Fruit fly (Drosophila melanogaster) whole organism, embryonic: Measurements from ENCODE around the gene CG34331.

Source experiments
- Awh ChIP-seq: fragments of 200-800 bp; sonication (Bioruptor generic); IDR thresholded peaks from 2 replicates; pipeline ENCODE4, ENCODE4 v1.3.6; 2022; ENCODE audit warnings: missing biosample characterization, missing genetic modification characterization
- B-H1 ChIP-seq: fragments of 200-800 bp; sonication (Bioruptor generic); IDR thresholded peaks from 3 replicates; pipeline ENCODE4 v1.3.6; 2022; ENCODE audit warnings: missing biosample characterization, missing genetic modification characterization
- Bgb ChIP-seq: fragments of 200-800 bp; sonication (Bioruptor generic); IDR thresholded peaks from 2 replicates; pipeline ENCODE4 v1.3.6; 2022; ENCODE audit warnings: missing biosample characterization, missing genetic modification characterization; ENCODE audit not compliant: partially characterized antibody
- Blimp-1 ChIP-seq: fragments of 200-800 bp; sonication (Bioruptor generic); optimal IDR thresholded peaks from 3 replicates; lab custom pipeline; 2018; ENCODE audit warnings: missing biosample characterization, missing genetic modification characterization, mild to moderate bottlenecking, moderate library complexity, missing genetic modification reagents
- C15 ChIP-seq: fragments of 200-800 bp; sonication (Bioruptor generic); IDR thresholded peaks from 3 replicates; pipeline ENCODE4 v1.3.6; 2022; ENCODE audit warnings: missing biosample characterization, missing genetic modification characterization
- CG1024 ChIP-seq: fragments of 200-800 bp; sonication (Bioruptor generic); IDR thresholded peaks from 2 replicates; pipeline ENCODE4 v1.3.6; 2022; ENCODE audit warnings: missing biosample characterization, missing genetic modification characterization
- CG10267 ChIP-seq: fragments of 200-800 bp; sonication (Bioruptor generic); optimal IDR thresholded peaks from 2 replicates; lab custom pipeline; 2018; ENCODE audit warnings: missing biosample characterization, mild to moderate bottlenecking, missing genetic modification characterization, moderate library complexity
- CG12155 ChIP-seq: fragments of 200-800 bp; sonication (Bioruptor generic); optimal IDR thresholded peaks from 3 replicates; lab custom pipeline; 2016; ENCODE audit warnings: missing biosample characterization, missing genetic modification characterization
- CG12769 ChIP-seq: fragments of 200-800 bp; sonication (Bioruptor generic); optimal IDR thresholded peaks from 2 replicates; lab custom pipeline; 2019; ENCODE audit warnings: missing biosample characterization, mild to moderate bottlenecking, missing genetic modification characterization, moderate library complexity
- CG13287 ChIP-seq: fragments of 200-800 bp; sonication (Bioruptor generic); IDR thresholded peaks from 2 replicates; pipeline ENCODE4 v1.3.6; 2022; ENCODE audit warnings: missing biosample characterization, missing genetic modification characterization; ENCODE audit not compliant: partially characterized antibody
- CG14667 ChIP-seq: fragments of 200-800 bp; sonication (Bioruptor generic); IDR thresholded peaks from 2 replicates; pipeline ENCODE4 v1.3.6; 2022; ENCODE audit warnings: missing biosample characterization, missing genetic modification characterization
- CG14710 ChIP-seq: fragments of 200-800 bp; sonication (Bioruptor generic); optimal IDR thresholded peaks from 3 replicates; lab custom pipeline; 2019; ENCODE audit warnings: missing biosample characterization, mild to moderate bottlenecking, missing genetic modification characterization, moderate library complexity
- CG1603 ChIP-seq: fragments of 200-800 bp; sonication (Bioruptor generic); optimal IDR thresholded peaks from 2 replicates; lab custom pipeline; 2019; ENCODE audit warnings: missing biosample characterization, mild to moderate bottlenecking, missing genetic modification characterization, moderate library complexity
- CG17328 ChIP-seq: fragments of 200-800 bp; sonication (Bioruptor generic); IDR thresholded peaks from 2 replicates; pipeline ENCODE4 v1.3.6; 2022; ENCODE audit warnings: missing biosample characterization, missing genetic modification characterization
- CG18476 ChIP-seq: fragments of 200-800 bp; sonication (Bioruptor generic); optimal IDR thresholded peaks from 2 replicates; lab custom pipeline; 2016; ENCODE audit warnings: missing biosample characterization, mild to moderate bottlenecking, missing genetic modification characterization
- CG34376 ChIP-seq: fragments of 200-800 bp; sonication (Bioruptor generic); optimal IDR thresholded peaks from 2 replicates; lab custom pipeline; 2018; ENCODE audit warnings: missing biosample characterization, mild to moderate bottlenecking, missing genetic modification characterization
- CG42726 ChIP-seq: fragments of 200-800 bp; sonication (Bioruptor generic); IDR thresholded peaks from 2 replicates; pipeline ENCODE4 v1.3.6; 2022; ENCODE audit warnings: missing biosample characterization, missing genetic modification characterization; ENCODE audit not compliant: partially characterized antibody
- CG6689 ChIP-seq: fragments of 200-800 bp; sonication (Bioruptor generic); IDR thresholded peaks from 2 replicates; pipeline ENCODE4 v1.3.6; 2022; ENCODE audit warnings: missing biosample characterization, missing genetic modification characterization
- CG6791 ChIP-seq: fragments of 200-800 bp; sonication (Bioruptor generic); IDR thresholded peaks from 3 replicates; pipeline ENCODE4 v1.3.6; 2022; ENCODE audit warnings: missing biosample characterization, missing genetic modification characterization; ENCODE audit not compliant: partially characterized antibody
- CG8478 ChIP-seq: fragments of >200 bp; optimal IDR thresholded peaks from 2 replicates; lab custom pipeline; 2018
- CG9215 ChIP-seq: fragments of 200-800 bp; sonication (Bioruptor generic); IDR thresholded peaks from 2 replicates; pipeline ENCODE4 v1.3.6; 2022; ENCODE audit warnings: missing biosample characterization, missing genetic modification characterization
- CG9797 ChIP-seq: fragments of 200-800 bp; sonication (Bioruptor generic); optimal IDR thresholded peaks from 3 replicates; lab custom pipeline; 2018; ENCODE audit warnings: missing biosample characterization, mild to moderate bottlenecking, missing genetic modification characterization
- CG9932 ChIP-seq: fragments of 200-800 bp; sonication (Bioruptor generic); IDR thresholded peaks from 2 replicates; pipeline ENCODE4 v1.3.6; 2022; ENCODE audit warnings: missing biosample characterization, missing genetic modification characterization
- CTCF ChIP-seq: fragments of 200-800 bp; sonication (Bioruptor generic); optimal IDR thresholded peaks from 2 replicates; lab custom pipeline; 2017; ENCODE audit warnings: missing biosample characterization, mild to moderate bottlenecking, missing genetic modification characterization, moderate library complexity
- CrebB ChIP-seq: fragments of 200-800 bp; sonication (Bioruptor generic); optimal IDR thresholded peaks from 3 replicates; lab custom pipeline; 2018; ENCODE audit warnings: missing biosample characterization, mild to moderate bottlenecking, missing genetic modification characterization
- E2f2 ChIP-seq: fragments of 200-800 bp; sonication (Bioruptor generic); IDR thresholded peaks from 2 replicates; pipeline ENCODE4 v1.3.6; 2022; ENCODE audit warnings: missing biosample characterization, missing genetic modification characterization
- Ets97D ChIP-seq: fragments of 200-800 bp; sonication (Bioruptor generic); optimal IDR thresholded peaks from 3 replicates; lab custom pipeline; 2016; ENCODE audit warnings: missing biosample characterization, missing genetic modification characterization
- HLH54F ChIP-seq: fragments of 200-800 bp; sonication (Bioruptor generic); optimal IDR thresholded peaks from 3 replicates; lab custom pipeline; 2016; ENCODE audit warnings: missing biosample characterization, missing genetic modification characterization
- Hr3 ChIP-seq: fragments of 200-800 bp; sonication (Bioruptor generic); optimal IDR thresholded peaks from 3 replicates; lab custom pipeline; 2016; ENCODE audit warnings: missing biosample characterization, missing genetic modification characterization
- Lpt ChIP-seq: fragments of >200 bp; optimal IDR thresholded peaks from 2 replicates; lab custom pipeline; 2018; ENCODE audit warnings: missing biosample characterization, missing genetic modification characterization
- Med ChIP-seq: fragments of 200-800 bp; sonication (Bioruptor generic); peaks from one replicate; lab custom pipeline; 2016; ENCODE audit warnings: missing biosample characterization, missing genetic modification characterization, mild to moderate bottlenecking, inconsistent platforms, moderate library complexity
- Neu2 ChIP-seq: fragments of 200-800 bp; sonication (Bioruptor generic); optimal IDR thresholded peaks from 3 replicates; lab custom pipeline; 2016; ENCODE audit warnings: missing biosample characterization, missing genetic modification characterization, borderline replicate concordance
- Opbp ChIP-seq: fragments of 200-800 bp; sonication (Bioruptor generic); IDR thresholded peaks from 3 replicates; pipeline ENCODE4 v1.3.6; 2022; ENCODE audit warnings: missing biosample characterization, missing genetic modification characterization; ENCODE audit not compliant: partially characterized antibody
- Scr ChIP-seq: fragments of 200-800 bp; sonication (Bioruptor generic); IDR thresholded peaks from 2 replicates; pipeline ENCODE4 v1.3.6; 2022; ENCODE audit warnings: missing biosample characterization, missing genetic modification characterization; ENCODE audit not compliant: partially characterized antibody
- Sin3A ChIP-seq: fragments of >200 bp; optimal IDR thresholded peaks from 2 replicates; lab custom pipeline; 2018
- dm ChIP-seq: fragments of 200-800 bp; sonication (Bioruptor generic); optimal IDR thresholded peaks from 3 replicates; lab custom pipeline; 2016; ENCODE audit warnings: missing biosample characterization, missing genetic modification characterization
- dpn ChIP-seq, 2 experiments: fragments of 200-800 bp; sonication (Bioruptor generic); optimal IDR thresholded peaks; 3 replicates each; lab custom pipeline; 2016; ENCODE audit warnings: missing biosample characterization in 2 of 2, missing genetic modification characterization in 2 of 2
- emc ChIP-seq: fragments of 200-800 bp; sonication (Bioruptor generic); optimal IDR thresholded peaks from 2 replicates; lab custom pipeline; 2016; ENCODE audit warnings: missing biosample characterization, missing genetic modification characterization
- gt ChIP-seq: fragments of 200-800 bp; sonication (Bioruptor generic); IDR thresholded peaks from 2 replicates; pipeline ENCODE4 v1.3.6; 2022; ENCODE audit warnings: missing biosample characterization, missing genetic modification characterization
- jing ChIP-seq: fragments of 200-800 bp; sonication (Bioruptor generic); optimal IDR thresholded peaks from 2 replicates; lab custom pipeline; 2018; ENCODE audit warnings: missing biosample characterization, mild to moderate bottlenecking, missing genetic modification characterization
- lmd ChIP-seq: fragments of 200-800 bp; sonication (Bioruptor generic); IDR thresholded peaks from 2 replicates; pipeline ENCODE4 v1.3.6; 2022; ENCODE audit warnings: missing biosample characterization, missing genetic modification characterization
- pzg ChIP-seq: fragments of 200-800 bp; sonication (Bioruptor generic); optimal IDR thresholded peaks from 3 replicates; lab custom pipeline; 2018; ENCODE audit warnings: missing biosample characterization, mild to moderate bottlenecking, missing genetic modification characterization, moderate library complexity
- rib ChIP-seq: fragments of 200-800 bp; sonication (Bioruptor generic); IDR thresholded peaks from 2 replicates; pipeline ENCODE4 v1.3.6; 2022; ENCODE audit warnings: missing biosample characterization, missing genetic modification characterization
- slp2 ChIP-seq: fragments of 200-800 bp; sonication (Bioruptor generic); optimal IDR thresholded peaks from 2 replicates; lab custom pipeline; 2016; ENCODE audit warnings: missing biosample characterization, missing genetic modification characterization
- sna ChIP-seq: fragments of 200-800 bp; sonication (Bioruptor generic); IDR thresholded peaks from 2 replicates; pipeline ENCODE4 v1.3.6; 2022; ENCODE audit warnings: missing biosample characterization, missing genetic modification characterization; ENCODE audit not compliant: partially characterized antibody
- sob ChIP-seq: fragments of 200-800 bp; sonication (Bioruptor generic); IDR thresholded peaks from 2 replicates; pipeline ENCODE4 v1.3.6; 2022; ENCODE audit warnings: missing biosample characterization, missing genetic modification characterization
- sqz ChIP-seq: fragments of 200-800 bp; sonication (Bioruptor generic); optimal IDR thresholded peaks from 3 replicates; lab custom pipeline; 2018; ENCODE audit warnings: missing biosample characterization, mild to moderate bottlenecking, missing genetic modification characterization
- tna ChIP-seq: fragments of 200-800 bp; sonication (Bioruptor generic); IDR thresholded peaks from 2 replicates; pipeline ENCODE4 v1.3.6; 2022; ENCODE audit warnings: missing biosample characterization, missing genetic modification characterization; ENCODE audit not compliant: partially characterized antibody
- vnd ChIP-seq: fragments of 200-800 bp; sonication (Bioruptor generic); IDR thresholded peaks from 3 replicates; pipeline ENCODE4 v1.3.6; 2022; ENCODE audit warnings: missing biosample characterization, missing genetic modification characterization; ENCODE audit not compliant: partially characterized antibody
- wdn ChIP-seq: fragments of 200-800 bp; sonication (Bioruptor generic); IDR thresholded peaks from 2 replicates; pipeline ENCODE4 v1.3.6; 2022; ENCODE audit warnings: missing biosample characterization, missing genetic modification characterization
- wor ChIP-seq: fragments of 200-800 bp; sonication (Bioruptor generic); IDR thresholded peaks from 2 replicates; pipeline ENCODE4 v1.3.6; 2022; ENCODE audit warnings: missing biosample characterization, missing genetic modification characterization

Gene CG34331

DNA sequence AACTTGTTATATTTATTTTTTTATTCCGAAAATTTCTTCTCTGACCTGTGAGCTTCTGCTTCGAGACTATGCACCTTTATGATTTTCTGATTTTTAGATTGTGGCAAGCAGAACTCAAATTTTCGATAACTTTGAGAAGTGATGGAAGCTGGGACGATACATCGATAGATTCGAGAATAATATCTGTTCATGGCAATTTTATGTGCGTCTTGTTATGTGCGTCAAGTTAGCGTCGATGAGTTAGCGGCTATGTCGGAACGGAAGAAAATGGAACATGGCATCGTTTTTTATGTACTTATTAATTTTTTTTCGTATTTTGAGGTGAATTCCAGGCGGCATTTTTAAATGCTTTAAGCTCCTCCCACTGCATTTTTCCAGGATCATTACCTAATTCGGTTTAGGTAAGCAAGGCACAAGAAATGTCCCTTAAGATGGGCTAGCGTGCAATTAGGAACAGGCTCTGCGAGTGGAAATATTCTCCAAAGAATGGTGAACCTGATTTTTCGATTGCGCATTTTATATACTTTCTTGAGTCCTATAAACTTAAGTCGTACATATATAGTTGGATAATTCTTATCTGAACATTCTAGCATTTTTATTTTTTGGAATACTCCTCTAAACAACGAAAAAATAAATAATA is 43.6 kb downstream of the CG34331 start, which contains the start of gene Phf7 (continued):
- no peak for TF ChIP-seq Lpt
- TF ChIP-seq slp2 (GFP tag; lab: Kevin White, UChicago), result no peak
- peak; percentile 85 for TF ChIP-seq pzg (GFP tag; lab: Kevin White, UChicago)
- TF ChIP-seq CG9215 (GFP tag; lab: Robert Waterston, UW), result no peak
- TF ChIP-seq E2f2 (GFP tag; lab: Robert Waterston, UW), result peak; percentile 79
- no peak for TF ChIP-seq CrebB
- TF ChIP-seq CG12769 (tag; lab: Kevin White, UChicago), result no peak
- peak; percentile 82 for TF ChIP-seq Opbp (GFP tag; lab: Robert Waterston, UW)
- TF ChIP-seq CG6689 (GFP tag; lab: Robert Waterston, UW), result no peak
- TF ChIP-seq tna, result peak; percentile 48; the same call in 1 of the 2 replicates
- TF ChIP-seq Neu2 (GFP tag; lab: Kevin White, UChicago), result no peak
- TF ChIP-seq CG34376, result no peak
- TF ChIP-seq B-H1, result no peak
- peak; percentile 58 for TF ChIP-seq sna (GFP tag; lab: Robert Waterston, UW)
- no peak for TF ChIP-seq CG12155 (GFP tag; lab: Kevin White, UChicago)
- TF ChIP-seq CG42726 (GFP tag; lab: Robert Waterston, UW), result peak; percentile 85
- peak; percentile 29 for TF ChIP-seq CG10267
- peak; percentile 73 for TF ChIP-seq Scr (GFP tag; lab: Robert Waterston, UW)
- TF ChIP-seq CG1024 (GFP tag; lab: Robert Waterston, UW), result peak; percentile 64; the same call in 1 of the 2 replicates
- peak; percentile 82 for TF ChIP-seq CG6791 (GFP tag; lab: Robert Waterston, UW)
- TF ChIP-seq sqz, result peak; percentile 62
- TF ChIP-seq dpn (GFP tag; optimal IDR thresholded peaks at IDR 0.05; lab: Kevin White, UChicago), result no peak
- TF ChIP-seq vnd (GFP tag; lab: Robert Waterston, UW), result peak; percentile 77
- no peak for TF ChIP-seq CG17328 (GFP tag; lab: Robert Waterston, UW)
- 0 out of 2 replicates have a peak, but pooled peaks have one; percentile 10 for TF ChIP-seq sob (GFP tag; lab: Robert Waterston, UW)
- peak; percentile 20 for TF ChIP-seq dm
- peak; percentile 77 for TF ChIP-seq CG13287
- TF ChIP-seq rib (GFP tag; lab: Robert Waterston, UW), result no peak
- TF ChIP-seq lmd (GFP tag; lab: Robert Waterston, UW), result no peak
- TF ChIP-seq gt, result no peak
- TF ChIP-seq Blimp-1 (GFP tag; lab: Kevin White, UChicago), result no peak
- no peak for TF ChIP-seq jing (GFP tag; lab: Kevin White, UChicago)
- no peak for TF ChIP-seq wdn (GFP tag; lab: Robert Waterston, UW)
- TF ChIP-seq CG8478 (lab: Kevin White, UChicago), result no peak
- TF ChIP-seq Hr3 (GFP tag; lab: Kevin White, UChicago), result no peak
- TF ChIP-seq HLH54F (GFP tag; lab: Kevin White, UChicago), result no peak
- TF ChIP-seq Med (GFP tag; lab: Kevin White, UChicago), result peak; percentile 68
- peak; percentile 65 for TF ChIP-seq Sin3A (lab: Kevin White, UChicago)
- peak; percentile 42; the same call in 1 of the 2 replicates for TF ChIP-seq CG14667
- TF ChIP-seq CG9797 (GFP tag; lab: Kevin White, UChicago), result peak; percentile 15
- peak; percentile 38 for TF ChIP-seq CG14710
- TF ChIP-seq Bgb, result peak; percentile 86
- TF ChIP-seq CG1603 (tag; lab: Kevin White, UChicago), result peak; percentile 100
- TF ChIP-seq Ets97D (GFP tag; lab: Kevin White, UChicago), result peak; percentile 77
- TF ChIP-seq CG18476 (GFP tag; lab: Kevin White, UChicago), result no peak
- no peak for TF ChIP-seq Awh (GFP tag; lab: Robert Waterston, UW)
- no peak for TF ChIP-seq C15
- no peak for TF ChIP-seq CTCF (GFP tag; lab: Kevin White, UChicago)
- no peak for TF ChIP-seq emc (GFP tag; lab: Kevin White, UChicago)
- TF ChIP-seq wor (GFP tag; lab: Robert Waterston, UW), result no peak
- peak; percentile 40; the same call in 1 of the 2 replicates for TF ChIP-seq CG9932 (GFP tag; lab: Robert Waterston, UW)
